Fruit fly (Drosophila melanogaster): ENCODE data around the gene Dab.

Gene Dab

dm6 chr3L:16768001-16768652 lies 56.2 kb downstream of the Dab start (continued):
- TF ChIP-seq CG3281 (GFP tag; optimal IDR thresholded peaks at IDR 0.05) (no peak), Dip3 (GFP tag; optimal IDR thresholded peaks at IDR 0.05) (no peak), CG12769 (tag; optimal IDR thresholded peaks at IDR 0.05) (peak; percentile 48), CG11093 (GFP tag; IDR thresholded peaks at IDR 0.05) (0 out of 3 replicates have a peak, but pooled peaks have one; percentile 31), ems (GFP tag; optimal IDR thresholded peaks at IDR 0.05) (peak; percentile 6), pita (GFP tag; optimal IDR thresholded peaks at IDR 0.05) (no peak), Gsc (GFP tag; IDR thresholded peaks at IDR 0.05) (no peak), CG11560 (tag; IDR thresholded peaks at IDR 0.05) (no peak), CG5180 (GFP tag; optimal IDR thresholded peaks at IDR 0.05) (no peak), Gug (GFP tag; IDR thresholded peaks at IDR 0.05) (peak; percentile 32; the same call in 1 of the 4 replicates), Ets97D (GFP tag; optimal IDR thresholded peaks at IDR 0.05) (no peak), Dfd (GFP tag; optimal IDR thresholded peaks at IDR 0.05) (no peak), grau (tag; optimal IDR thresholded peaks at IDR 0.05) (peak; percentile 28), CG18011 (GFP tag; optimal IDR thresholded peaks at IDR 0.05) (no peak), sob (GFP tag; IDR thresholded peaks at IDR 0.05) (no peak; the same call in 1 of the 2 replicates), CG3847 (GFP tag; IDR thresholded peaks at IDR 0.05) (no peak), HLH4C (GFP tag; IDR thresholded peaks at IDR 0.05; ENCODE audit: partially characterized antibody) (peak; percentile 59; the same call in 2 of the 3 replicates), bowl (GFP tag; IDR thresholded peaks at IDR 0.05) (no peak), CG3407 (GFP tag; optimal IDR thresholded peaks at IDR 0.05) (no peak), CG12155 (GFP tag; optimal IDR thresholded peaks at IDR 0.05) (no peak), Mes4 (GFP tag; optimal IDR thresholded peaks at IDR 0.05) (no peak), ara (GFP tag; IDR thresholded peaks at IDR 0.05) (peak; percentile 52; the same call in 1 of the 2 replicates), CG13123 (GFP tag; optimal IDR thresholded peaks at IDR 0.05) (no peak), C15 (GFP tag; IDR thresholded peaks at IDR 0.05) (no peak), CG42726 (GFP tag; IDR thresholded peaks at IDR 0.05; ENCODE audit: partially characterized antibody) (no peak), CG17385 (GFP tag; optimal IDR thresholded peaks at IDR 0.05) (no peak), eve (GFP tag; optimal IDR thresholded peaks at IDR 0.05) (no peak), CG17359 (tag; optimal IDR thresholded peaks at IDR 0.05) (peak; percentile 55), CG8944 (GFP tag; optimal IDR thresholded peaks at IDR 0.05) (no peak), kni (GFP tag; optimal IDR thresholded peaks at IDR 0.05) (no peak), so (GFP tag; IDR thresholded peaks at IDR 0.05) (no peak), Hr3 (GFP tag; optimal IDR thresholded peaks at IDR 0.05) (no peak), esg (GFP tag; conservative IDR thresholded peaks at IDR 0.05) (0 out of 2 replicates have a peak, but pooled peaks have one; percentile 10), CG34376 (GFP tag; optimal IDR thresholded peaks at IDR 0.05) (no peak), Xbp1 (GFP tag; optimal IDR thresholded peaks at IDR 0.05) (peak; percentile 42), CG6272 (GFP tag; IDR thresholded peaks at IDR 0.05) (no peak), CG3163 (GFP tag; optimal IDR thresholded peaks at IDR 0.05) (no peak), wor (GFP tag; IDR thresholded peaks at IDR 0.05) (no peak), nerfin-2 (GFP tag; IDR thresholded peaks at IDR 0.05; ENCODE audit: partially characterized antibody) (no peak), dmrt99B (tag; optimal IDR thresholded peaks at IDR 0.05) (peak; percentile 41), Poxn (GFP tag; IDR thresholded peaks at IDR 0.05) (no peak), onecut (GFP tag; IDR thresholded peaks at IDR 0.05) (0 out of 2 replicates have a peak, but pooled peaks have one; percentile 12), Hand (GFP tag; optimal IDR thresholded peaks at IDR 0.05) (no peak), Asciz (GFP tag; optimal IDR thresholded peaks at IDR 0.05) (no peak), CG2129 (GFP tag; IDR thresholded peaks at IDR 0.05; ENCODE audit: partially characterized antibody) (no peak), CG15011 (GFP tag; optimal IDR thresholded peaks at IDR 0.05) (no peak), CG34422 (GFP tag; IDR thresholded peaks at IDR 0.05) (no peak), dimm (GFP tag; IDR thresholded peaks at IDR 0.05) (no peak), D (optimal IDR thresholded peaks at IDR 0.05) (no peak), D (GFP tag; optimal IDR thresholded peaks at IDR 0.05) (no peak), CG7271 (tag; optimal IDR thresholded peaks at IDR 0.05) (peak; percentile 31)
